Fruit fly (Drosophila melanogaster) S2 (cell line): Measurements from ENCODE around the gene CG15336.

ENCODE experiments used
- CG8478 ChIP-seq: fragments of >200 bp; optimal IDR thresholded peaks from 2 replicates; lab custom pipeline; 2018
- CTCF ChIP-seq, 2 experiments: fragments of >200 bp; optimal IDR thresholded peaks; 2 replicates each; lab custom pipeline; 2018

The CG15336 gene

DNA sequence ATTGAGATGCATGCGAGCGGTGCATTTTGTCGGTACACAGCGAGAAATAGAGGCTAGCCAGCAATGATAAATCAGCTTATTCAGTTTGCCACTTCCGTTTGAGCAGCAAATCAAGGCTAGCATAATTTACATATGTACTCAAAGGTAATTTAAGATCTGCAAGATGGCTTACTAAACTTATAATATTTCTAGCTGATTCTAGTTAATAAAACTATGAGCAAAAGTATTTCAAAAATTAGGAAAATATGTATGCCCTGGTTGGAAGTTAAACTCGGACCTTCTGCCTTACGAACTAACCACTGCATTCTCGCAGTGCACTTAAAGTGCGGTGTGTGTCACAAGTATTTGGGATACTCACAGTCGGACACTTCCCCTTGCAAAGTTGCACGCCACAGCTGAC lies 24.9 kb upstream of the CG15336 start:
- no peak for TF ChIP-seq CTCF (optimal IDR thresholded peaks at IDR 0.05; lab: Kevin White, UChicago)
- no peak for TF ChIP-seq CG8478

dm6 chrX:8125224-8125649 lies 22.5 kb upstream of the CG15336 start:
- TF ChIP-seq CTCF (optimal IDR thresholded peaks at IDR 0.05; lab: Kevin White, UChicago): no peak
- no peak for TF ChIP-seq CG8478

DNA sequence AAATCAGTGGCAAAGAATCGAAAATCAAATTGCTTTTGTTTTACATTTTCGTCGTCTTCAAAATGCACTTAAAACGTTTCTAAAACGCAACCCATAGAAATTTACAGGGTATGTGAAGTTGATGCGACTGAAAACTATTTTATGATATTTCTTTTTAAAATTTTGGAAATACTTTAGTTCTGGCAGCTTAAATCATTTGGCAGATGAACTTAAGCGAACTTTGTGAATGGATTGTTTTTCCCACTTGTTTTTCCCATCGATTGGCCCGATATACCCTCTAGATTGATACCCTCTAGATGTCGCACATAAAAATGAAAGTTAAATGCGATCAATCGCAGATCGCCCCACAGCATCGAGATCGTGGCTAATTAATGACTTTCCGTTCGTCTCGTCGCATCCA lies 21.6 kb upstream of the CG15336 start:
- TF ChIP-seq CTCF (optimal IDR thresholded peaks at IDR 0.05; lab: Kevin White, UChicago): no peak
- no peak for TF ChIP-seq CG8478

DNA sequence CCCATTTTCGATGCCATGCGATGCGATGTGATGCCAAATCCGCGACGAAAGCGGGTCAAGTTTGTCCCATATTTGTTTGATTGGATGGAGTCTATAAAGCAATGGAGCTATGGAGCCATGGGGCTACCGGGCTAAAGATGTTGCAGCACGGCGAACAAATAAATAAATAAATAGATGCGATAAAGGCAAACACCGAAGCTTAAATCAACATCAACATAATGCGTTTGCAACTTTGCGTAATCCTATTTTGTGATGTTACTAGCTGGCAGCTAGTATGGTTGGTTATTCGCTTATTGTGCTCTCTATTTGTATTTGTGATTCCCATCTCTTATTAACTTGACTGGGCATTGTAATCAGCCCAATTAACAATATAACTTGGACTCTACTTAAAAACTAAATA lies 19.6 kb upstream of the CG15336 start:
- no peak for TF ChIP-seq CG8478
- no peak for TF ChIP-seq CTCF (optimal IDR thresholded peaks at IDR 0.05; lab: Kevin White, UChicago)

- TF ChIP-seq CG8478: no peak
- no peak for TF ChIP-seq CTCF (optimal IDR thresholded peaks at IDR 0.05; lab: Kevin White, UChicago)
Observed at dm6 chrX:8129204-8129997, 18.3 kb upstream of the CG15336 start, which contains the start of gene CG2116. Gene CG2116 (plus strand): TSS chrX:8129812.

- TF ChIP-seq CTCF (optimal IDR thresholded peaks at IDR 0.05; lab: Kevin White, UChicago) (no peak), CG8478 (no peak)
Observed at dm6 chrX:8131693-8132313, 15.9 kb upstream of the CG15336 start, which contains the start of gene CG10958. Gene CG10958 (plus strand): TSS chrX:8132285.

DNA sequence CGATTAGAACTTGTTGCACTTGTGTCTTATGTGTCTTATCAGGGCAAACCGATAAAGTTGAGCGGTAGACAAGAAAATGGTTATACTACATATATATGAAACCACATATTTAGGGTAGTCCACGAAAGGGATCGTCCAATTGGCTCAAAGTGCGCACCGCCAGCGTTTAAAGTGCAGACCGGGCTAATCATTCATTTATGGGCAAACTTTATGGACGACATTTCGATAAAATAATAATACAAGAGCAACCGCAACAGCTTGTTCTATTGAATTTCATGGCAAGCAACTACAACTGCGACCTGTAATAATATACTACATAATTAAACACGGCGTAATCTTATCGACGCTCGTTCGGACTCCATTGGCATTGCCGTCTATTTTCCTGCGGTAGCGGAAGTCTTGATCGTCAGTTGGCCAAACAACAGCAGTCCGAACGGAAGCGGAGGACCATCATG lies 12.3 kb upstream of the CG15336 start, which contains the start of the genes cyr and CG2120:
cyr (minus strand) TSS at position 294 of the 455 bp plus-strand sequence.
CG2120 (plus strand) TSS at position 405 of the 455 bp plus-strand sequence.
- no peak for TF ChIP-seq CTCF (optimal IDR thresholded peaks at IDR 0.05; lab: Kevin White, UChicago)
- TF ChIP-seq CG8478: no peak

DNA sequence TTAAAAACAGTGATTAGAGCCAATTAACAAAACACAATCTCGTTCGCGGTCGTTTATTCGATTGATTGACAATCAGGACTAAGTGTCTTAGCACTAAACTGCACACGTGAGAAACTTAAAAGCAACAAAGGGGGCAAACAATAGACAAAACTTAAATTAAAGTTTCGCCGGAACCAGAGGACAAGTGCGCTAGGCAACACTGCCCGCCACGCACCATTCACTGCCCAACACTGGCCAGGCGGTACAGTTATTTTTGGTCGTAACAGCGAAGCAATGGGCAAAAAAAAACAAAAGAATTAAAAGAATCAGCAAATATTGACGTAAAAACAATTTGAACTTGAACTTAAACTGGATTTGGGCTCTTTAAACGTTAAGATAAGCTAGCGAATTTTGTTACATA lies 10.5 kb upstream of the CG15336 start:
- no peak for TF ChIP-seq CG8478
- no peak for TF ChIP-seq CTCF (optimal IDR thresholded peaks at IDR 0.05; lab: Kevin White, UChicago)

DNA sequence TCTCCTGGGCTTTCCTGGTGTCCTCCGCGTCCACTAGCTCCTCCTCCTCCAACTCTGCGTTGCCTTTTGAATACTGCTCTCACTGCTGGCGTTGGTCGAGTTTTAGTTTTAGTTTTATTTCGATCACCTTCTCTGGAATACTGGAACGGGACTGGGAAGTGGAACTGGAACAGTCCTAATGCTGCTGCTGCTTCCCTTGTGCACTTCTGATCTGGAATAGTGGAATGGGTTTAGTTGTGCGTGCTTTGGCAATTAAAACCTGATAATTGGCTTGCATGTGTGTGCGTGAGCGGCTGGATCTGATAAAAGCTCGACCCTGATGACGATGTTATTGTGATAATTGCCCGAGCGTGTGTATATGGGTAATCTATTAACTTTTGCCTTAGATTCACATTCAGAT lies 7.0 kb upstream of the CG15336 start:
- no peak for TF ChIP-seq CTCF (optimal IDR thresholded peaks at IDR 0.05; lab: Kevin White, UChicago)
- TF ChIP-seq CG8478: no peak

DNA sequence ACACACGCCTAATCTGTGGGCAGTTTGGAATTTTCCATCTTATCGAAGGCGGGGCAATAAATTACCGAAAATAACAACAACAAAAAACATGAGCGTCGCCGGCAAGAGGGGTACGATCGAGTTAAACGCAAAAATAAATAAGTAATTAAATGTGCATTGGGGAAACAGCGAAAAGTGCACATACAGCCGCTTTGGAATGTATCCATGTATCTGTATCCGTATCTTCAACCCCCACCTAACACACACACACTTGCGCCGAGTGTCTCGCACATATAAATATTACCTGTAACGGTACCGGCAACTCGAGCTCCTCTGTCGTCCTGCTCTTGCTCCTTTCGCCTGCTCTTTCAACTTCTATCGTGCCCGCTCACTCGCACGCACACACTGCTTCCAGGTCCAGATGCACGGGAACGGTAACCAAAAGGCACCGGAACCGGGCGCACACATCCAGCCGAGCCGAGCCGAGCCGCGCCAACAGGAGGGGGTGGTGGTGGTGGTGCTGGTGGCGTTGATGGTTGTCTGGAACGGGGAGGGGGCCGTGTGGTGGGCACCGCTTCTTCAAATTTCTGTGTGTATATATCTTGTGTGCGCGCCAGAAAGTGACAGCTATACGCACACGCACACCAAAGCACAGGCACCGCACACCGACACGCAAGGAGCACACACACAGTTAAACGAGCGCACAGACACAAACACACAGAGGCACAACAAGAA lies 6.2 kb upstream of the CG15336 start:
- TF ChIP-seq CG8478 (no peak), CTCF (optimal IDR thresholded peaks at IDR 0.05; lab: Kevin White, UChicago) (no peak)

- TF ChIP-seq CTCF (optimal IDR thresholded peaks at IDR 0.05; lab: Kevin White, UChicago) (peak in 1 of 2 experiments; percentile 10), CG8478 (no peak)
Observed at dm6 chrX:8142067-8142462, 5.7 kb upstream of the CG15336 start, which contains the start of gene Smox. Gene Smox (minus strand): TSS chrX:8142279.

dm6 chrX:8143537-8143936 lies 4.2 kb upstream of the CG15336 start, which contains the start of gene CG17982:
Gene CG17982 (minus strand): TSS chrX:8143835.
- no peak for TF ChIP-seq CTCF (optimal IDR thresholded peaks at IDR 0.05; lab: Kevin White, UChicago)
- TF ChIP-seq CG8478: no peak

- TF ChIP-seq CTCF (optimal IDR thresholded peaks at IDR 0.05; lab: Kevin White, UChicago) (no peak), CG8478 (no peak)
Observed at dm6 chrX:8145501-8146157, 2.1 kb upstream of the CG15336 start, which contains the start of the genes alpha-PheRS and CG2129. Gene alpha-PheRS (minus strand): TSS chrX:8145602. Gene CG2129 (plus strand): TSS chrX:8145839.

dm6 chrX:8148556-8148955 lies 807 bp downstream of the CG15336 start, which contains the start of gene CG10959:
Gene CG10959 (plus strand): TSS chrX:8148783.
- no peak for TF ChIP-seq CG8478
- no peak for TF ChIP-seq CTCF (optimal IDR thresholded peaks at IDR 0.05; lab: Kevin White, UChicago)

DNA sequence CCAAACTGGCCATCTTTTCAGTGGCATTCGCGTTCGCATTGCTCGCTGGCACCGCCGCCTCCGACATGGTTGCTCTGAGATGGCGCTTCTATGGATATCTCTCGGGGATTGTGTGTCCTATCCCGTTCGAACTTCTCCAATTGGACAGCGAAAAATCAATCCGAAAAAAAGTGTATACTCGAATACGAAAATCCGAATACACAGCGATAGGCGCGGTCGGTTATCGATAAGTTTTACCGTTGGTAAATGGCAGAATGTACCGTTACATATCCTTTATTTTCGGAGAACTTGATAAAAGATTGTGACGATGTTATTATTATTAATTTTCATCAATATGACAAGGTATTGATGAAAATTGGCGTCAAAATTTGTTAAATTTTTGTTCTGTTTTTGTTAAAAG lies 4.3 kb downstream of the CG15336 start, which contains the start of gene Gbeta5:
Gbeta5 (minus strand) TSS at position 199 of the 400 bp plus-strand sequence.
- TF ChIP-seq CTCF (optimal IDR thresholded peaks at IDR 0.05; lab: Kevin White, UChicago) (no peak), CG8478 (no peak)
